Fruit fly (Drosophila melanogaster) whole organism, pupa: ENCODE data around the gene Yod1.
A peak's percentile ranks its signal among the peaks of the same experiment; 100 is the strongest.

Source experiments
- CG12605 ChIP-seq: fragments of 200-800 bp; sonication (Bioruptor generic); IDR thresholded peaks from 2 replicates; pipeline ENCODE4 v1.3.6; 2022; ENCODE audit warnings: missing biosample characterization, missing genetic modification characterization
- CG13204 ChIP-seq: fragments of 200-800 bp; sonication (Bioruptor generic); optimal IDR thresholded peaks from 2 replicates; lab custom pipeline; 2018; ENCODE audit warnings: missing biosample characterization, mild to moderate bottlenecking, missing genetic modification characterization, moderate library complexity
- CG14655 ChIP-seq: fragments of 200-800 bp; sonication (Bioruptor generic); optimal IDR thresholded peaks from 3 replicates; lab custom pipeline; 2017; ENCODE audit warnings: mild to moderate bottlenecking, missing biosample characterization, missing genetic modification reagents, missing genetic modification characterization
- CG17806 ChIP-seq: fragments of 200-800 bp; sonication (Bioruptor generic); optimal IDR thresholded peaks from 2 replicates; lab custom pipeline; 2018; ENCODE audit warnings: missing biosample characterization, mild to moderate bottlenecking, missing genetic modification characterization, moderate library complexity
- CG34367 ChIP-seq: fragments of 200-800 bp; sonication (Bioruptor generic); optimal IDR thresholded peaks from 2 replicates; lab custom pipeline; 2018; ENCODE audit warnings: missing biosample characterization, mild to moderate bottlenecking, missing genetic modification characterization
- CG8301 ChIP-seq: fragments of 200-800 bp; sonication (Bioruptor generic); optimal IDR thresholded peaks from 2 replicates; lab custom pipeline; 2018; ENCODE audit warnings: missing biosample characterization, mild to moderate bottlenecking, missing genetic modification characterization
- CG9948 ChIP-seq: fragments of 200-800 bp; sonication (Bioruptor generic); optimal IDR thresholded peaks from 2 replicates; lab custom pipeline; 2018; ENCODE audit warnings: missing biosample characterization, mild to moderate bottlenecking, missing genetic modification characterization, moderate library complexity
- D1 ChIP-seq: fragments of 200-800 bp; sonication (Bioruptor generic); optimal IDR thresholded peaks from 2 replicates; lab custom pipeline; 2018; ENCODE audit warnings: missing biosample characterization, mild to moderate bottlenecking, missing genetic modification characterization, moderate library complexity
- Pif1A ChIP-seq: fragments of 200-800 bp; sonication (Bioruptor generic); optimal IDR thresholded peaks from 3 replicates; lab custom pipeline; 2016; ENCODE audit warnings: missing biosample characterization, missing genetic modification characterization
- Pif1B ChIP-seq: fragments of 200-800 bp; sonication (Bioruptor generic); optimal IDR thresholded peaks from 3 replicates; lab custom pipeline; 2016; ENCODE audit warnings: missing biosample characterization, missing genetic modification characterization
- Snoo ChIP-seq: fragments of 200-800 bp; sonication (Bioruptor generic); optimal IDR thresholded peaks from 3 replicates; lab custom pipeline; 2017; ENCODE audit warnings: missing biosample characterization, mild to moderate bottlenecking, missing genetic modification characterization, inconsistent platforms
- fd96Ca ChIP-seq: fragments of 200-800 bp; sonication (Bioruptor generic); IDR thresholded peaks from 3 replicates; pipeline ENCODE4 v1.3.6; 2022; ENCODE audit warnings: missing biosample characterization, missing genetic modification characterization
- gl ChIP-seq: fragments of 200-800 bp; sonication (Bioruptor generic); optimal IDR thresholded peaks from 2 replicates; lab custom pipeline; 2018; ENCODE audit warnings: missing biosample characterization, mild to moderate bottlenecking, missing genetic modification characterization
- rn ChIP-seq: fragments of 200-800 bp; sonication (Bioruptor generic); IDR thresholded peaks from 2 replicates; pipeline ENCODE4 v1.3.6; 2022; ENCODE audit warnings: missing biosample characterization, missing genetic modification characterization

DNA sequence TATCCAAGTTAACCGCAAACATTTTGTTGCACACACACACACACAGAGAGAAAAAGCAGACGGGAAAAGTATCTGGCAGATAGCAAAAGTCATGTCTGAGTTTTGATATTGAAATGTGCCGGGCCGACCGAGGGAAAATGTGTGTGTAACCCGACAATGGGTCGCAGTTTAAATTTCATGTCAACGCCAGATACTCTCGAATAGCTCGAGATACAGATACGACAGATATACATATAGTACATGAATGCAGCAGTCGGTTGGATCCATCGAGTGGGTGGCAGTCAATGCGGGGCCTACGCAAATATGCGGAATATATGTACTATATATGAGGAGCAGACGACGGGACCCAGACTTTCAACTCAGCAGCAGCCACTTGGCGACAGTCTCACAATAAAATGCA is 42.4 kb downstream of the Yod1 start:
- no peak for TF ChIP-seq CG8301 (tag; lab: Kevin White, UChicago)
- peak; percentile 17 for TF ChIP-seq CG13204
- TF ChIP-seq Pif1A (GFP tag; lab: Kevin White, UChicago): no peak
- no peak for TF ChIP-seq Snoo (tag; lab: Kevin White, UChicago)
- no peak for TF ChIP-seq rn (GFP tag; lab: Robert Waterston, UW)
- no peak for TF ChIP-seq fd96Ca (GFP tag; lab: Robert Waterston, UW)
- no peak for TF ChIP-seq CG9948
- no peak for TF ChIP-seq Pif1B (GFP tag; lab: Kevin White, UChicago)
- TF ChIP-seq gl (tag; lab: Kevin White, UChicago): no peak
- TF ChIP-seq CG12605 (GFP tag; lab: Robert Waterston, UW): no peak
- no peak for TF ChIP-seq CG17806 (tag; lab: Kevin White, UChicago)
- TF ChIP-seq CG14655 (GFP tag; lab: Kevin White, UChicago): peak; percentile 20
- TF ChIP-seq CG34367 (tag; lab: Kevin White, UChicago): no peak
- no peak for TF ChIP-seq D1 (tag; lab: Kevin White, UChicago)
